Worm (Caenorhabditis elegans) whole organism, mixed stage, embryonic: ENCODE data around the gene mdt-17.

Source experiments
- M03D4.4 ChIP-seq: sonication (generic microtip); optimal IDR thresholded peaks from 2 replicates; lab custom pipeline; 2017; ENCODE audit warnings: mild to moderate bottlenecking, missing genetic modification characterization, missing compliant biosample characterization
- blmp-1 ChIP-seq: fragments of 150-350 bp; optimal IDR thresholded peaks from 2 replicates; lab custom pipeline; 2014; ENCODE audit warnings: missing biosample characterization, missing genetic modification characterization
- ceh-39 ChIP-seq: fragments of 150-350 bp; optimal IDR thresholded peaks from 2 replicates; lab custom pipeline; 2014; ENCODE audit warnings: missing biosample characterization, missing genetic modification characterization
- ceh-43 ChIP-seq: fragments of 200-800 bp; sonication (Bioruptor generic); optimal IDR thresholded peaks from 2 replicates; lab custom pipeline; 2018; ENCODE audit warnings: mild to moderate bottlenecking, missing genetic modification characterization, moderate library complexity, missing compliant biosample characterization
- ceh-83 ChIP-seq: fragments of 200-800 bp; sonication (Bioruptor generic); optimal IDR thresholded peaks from 2 replicates; lab custom pipeline; 2018; ENCODE audit warnings: mild to moderate bottlenecking, missing genetic modification characterization, missing compliant biosample characterization
- ces-1 ChIP-seq: fragments of 150-350 bp; optimal IDR thresholded peaks from 2 replicates; lab custom pipeline; 2014; ENCODE audit warnings: missing biosample characterization, missing genetic modification reagents, missing genetic modification characterization
- cnd-1 ChIP-seq: fragments of 200-800 bp; sonication (Bioruptor generic); optimal IDR thresholded peaks from 2 replicates; lab custom pipeline; 2018; ENCODE audit warnings: mild to moderate bottlenecking, missing genetic modification characterization, missing compliant biosample characterization
- drap-1 ChIP-seq: fragments of 200-800 bp; sonication (Bioruptor generic); optimal IDR thresholded peaks from 3 replicates; lab custom pipeline; 2018; ENCODE audit warnings: mild to moderate bottlenecking, missing genetic modification characterization, missing compliant biosample characterization
- elt-1 ChIP-seq: sonication (generic microtip); optimal IDR thresholded peaks from 2 replicates; lab custom pipeline; 2017; ENCODE audit warnings: missing genetic modification characterization, mild to moderate bottlenecking, missing compliant biosample characterization, antibody characterized with exemption, moderate library complexity, borderline replicate concordance; ENCODE audit not compliant: insufficient read depth
- elt-3 ChIP-seq: fragments of 150-350 bp; optimal IDR thresholded peaks from 2 replicates; lab custom pipeline; 2014; ENCODE audit warnings: missing biosample characterization, missing genetic modification characterization
- flh-1 ChIP-seq: fragments of 200-800 bp; sonication (Bioruptor generic); optimal IDR thresholded peaks from 2 replicates; lab custom pipeline; 2018; ENCODE audit warnings: mild to moderate bottlenecking, missing genetic modification characterization, moderate library complexity, missing compliant biosample characterization
- ham-2 ChIP-seq: fragments of 200-800 bp; sonication (Bioruptor generic); optimal IDR thresholded peaks from 2 replicates; lab custom pipeline; 2018; ENCODE audit warnings: mild to moderate bottlenecking, missing genetic modification characterization, missing compliant biosample characterization
- hlh-1 ChIP-seq: fragments of 150-350 bp; optimal IDR thresholded peaks from 2 replicates; lab custom pipeline; 2014; ENCODE audit warnings: missing biosample characterization, missing genetic modification reagents, missing genetic modification characterization
- lin-13 ChIP-seq: fragments of 150-350 bp; optimal IDR thresholded peaks from 2 replicates; lab custom pipeline; 2014; ENCODE audit warnings: missing biosample characterization, missing genetic modification characterization
- lin-32 ChIP-seq: fragments of 200-800 bp; sonication (Bioruptor generic); optimal IDR thresholded peaks from 2 replicates; lab custom pipeline; 2018; ENCODE audit warnings: mild to moderate bottlenecking, missing genetic modification characterization, missing compliant biosample characterization
- mab-5 ChIP-seq: fragments of 150-350 bp; optimal IDR thresholded peaks from 2 replicates; lab custom pipeline; 2014; ENCODE audit warnings: missing biosample characterization, missing genetic modification characterization
- mep-1 ChIP-seq: fragments of 150-350 bp; optimal IDR thresholded peaks from 2 replicates; lab custom pipeline; 2017; ENCODE audit warnings: missing biosample characterization, missing genetic modification reagents, missing genetic modification characterization, inconsistent platforms
- mls-2 ChIP-seq: sonication (generic microtip); optimal IDR thresholded peaks from 2 replicates; lab custom pipeline; 2016; ENCODE audit warnings: mild to moderate bottlenecking, missing genetic modification characterization, moderate library complexity, missing compliant biosample characterization
- nhr-12 ChIP-seq: fragments of 150-350 bp; optimal IDR thresholded peaks from 2 replicates; lab custom pipeline; 2014; ENCODE audit warnings: missing biosample characterization, missing genetic modification characterization
- nhr-2 ChIP-seq: fragments of 150-350 bp; optimal IDR thresholded peaks from 2 replicates; lab custom pipeline; 2014; ENCODE audit warnings: missing biosample characterization, missing genetic modification characterization
- nhr-237 ChIP-seq: fragments of 150-350 bp; optimal IDR thresholded peaks from 2 replicates; lab custom pipeline; 2014; ENCODE audit warnings: missing biosample characterization, missing genetic modification characterization
- nhr-28 ChIP-seq: fragments of 150-350 bp; optimal IDR thresholded peaks from 2 replicates; lab custom pipeline; 2014; ENCODE audit warnings: missing biosample characterization, missing genetic modification characterization
- nhr-76 ChIP-seq: sonication (generic microtip); optimal IDR thresholded peaks from 2 replicates; lab custom pipeline; 2017; ENCODE audit warnings: missing biosample characterization, missing genetic modification characterization
- pha-4 ChIP-seq: fragments of 150-350 bp; optimal IDR thresholded peaks from 2 replicates; lab custom pipeline; 2018; ENCODE audit warnings: missing biosample characterization, missing genetic modification reagents, missing genetic modification characterization
- sem-2 ChIP-seq: fragments of 200-800 bp; sonication (Bioruptor generic); optimal IDR thresholded peaks from 2 replicates; lab custom pipeline; 2018; ENCODE audit warnings: mild to moderate bottlenecking, missing genetic modification characterization, missing compliant biosample characterization
- snpc-4 ChIP-seq: fragments of 150-350 bp; optimal IDR thresholded peaks from 2 replicates; lab custom pipeline; 2014; ENCODE audit warnings: missing biosample characterization, missing genetic modification characterization
- sptf-1 ChIP-seq: sonication (generic microtip); optimal IDR thresholded peaks from 2 replicates; lab custom pipeline; 2017; ENCODE audit warnings: mild to moderate bottlenecking, missing genetic modification characterization, moderate library complexity, missing compliant biosample characterization
- tbx-8 ChIP-seq: fragments of 200-800 bp; sonication (Bioruptor generic); optimal IDR thresholded peaks from 2 replicates; lab custom pipeline; 2018; ENCODE audit warnings: mild to moderate bottlenecking, missing genetic modification characterization, moderate library complexity, missing compliant biosample characterization
- unc-120 ChIP-seq: sonication (generic microtip); optimal IDR thresholded peaks from 2 replicates; lab custom pipeline; 2017; ENCODE audit warnings: missing genetic modification characterization, missing compliant biosample characterization; ENCODE audit not compliant: poor library complexity, severe bottlenecking
- unc-62 ChIP-seq: fragments of 150-350 bp; optimal IDR thresholded peaks from 2 replicates; lab custom pipeline; 2014; ENCODE audit warnings: missing biosample characterization, missing genetic modification reagents, missing genetic modification characterization
- zip-8 ChIP-seq: fragments of 150-350 bp; optimal IDR thresholded peaks from 2 replicates; lab custom pipeline; 2014; ENCODE audit warnings: missing biosample characterization, missing genetic modification characterization
- ztf-11 ChIP-seq: fragments of 150-350 bp; optimal IDR thresholded peaks from 2 replicates; lab custom pipeline; 2014; ENCODE audit warnings: missing biosample characterization, missing genetic modification characterization

The mdt-17 gene

DNA sequence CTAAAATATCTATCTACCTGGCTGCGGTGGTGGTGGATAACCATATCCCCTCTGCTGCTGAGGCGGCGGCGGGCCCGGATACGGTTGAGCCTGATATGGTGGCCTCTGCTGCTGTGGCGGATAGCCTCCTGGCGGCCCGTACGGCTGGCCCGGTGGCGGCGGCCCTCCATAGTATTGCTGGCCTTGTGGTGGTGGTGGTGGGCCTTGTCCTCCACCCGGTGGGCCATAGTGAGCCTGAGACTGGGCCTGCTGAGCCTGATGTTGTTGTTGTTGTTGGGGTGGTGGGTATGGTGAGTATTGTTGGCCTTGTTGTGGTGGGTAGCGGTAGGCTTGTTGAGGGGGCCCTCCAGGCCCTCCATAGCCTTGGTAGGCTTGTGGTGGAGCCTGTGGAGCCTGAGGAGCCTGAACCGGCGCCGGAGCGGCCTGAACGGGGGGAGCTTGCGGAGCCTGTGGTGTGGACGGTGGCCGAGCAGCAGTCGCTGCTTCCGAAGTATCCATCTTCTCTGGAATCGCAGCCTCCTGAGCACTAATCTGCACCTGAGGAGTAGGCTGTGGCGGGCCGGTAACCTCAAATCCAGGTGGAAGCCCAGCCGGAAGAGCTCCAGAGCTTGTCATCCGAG lies 25.7 kb downstream of the mdt-17 start:
- TF ChIP-seq cnd-1 = peak; percentile 31
- TF ChIP-seq unc-62 = no peak
- TF ChIP-seq ceh-83 = peak; percentile 40
- no peak for TF ChIP-seq nhr-28 (tag; lab: Kevin White, UChicago)
- no peak for TF ChIP-seq unc-120
- TF ChIP-seq lin-32 (GFP tag; lab: Kevin White, UChicago) = no peak
- TF ChIP-seq snpc-4 (tag; lab: Kevin White, UChicago) = no peak
- TF ChIP-seq hlh-1 (tag; lab: Kevin White, UChicago) = no peak
- TF ChIP-seq nhr-12 = no peak
- TF ChIP-seq sptf-1 (tag; lab: Kevin White, UChicago) = peak; percentile 31
- no peak for TF ChIP-seq tbx-8
- TF ChIP-seq M03D4.4 = no peak
- TF ChIP-seq mep-1 (tag; lab: Kevin White, UChicago) = no peak
- no peak for TF ChIP-seq pha-4
- TF ChIP-seq flh-1 = peak; percentile 12
- peak; percentile 2 for TF ChIP-seq drap-1 (GFP tag; lab: Kevin White, UChicago)
- TF ChIP-seq elt-3 (tag; lab: Kevin White, UChicago) = no peak

DNA sequence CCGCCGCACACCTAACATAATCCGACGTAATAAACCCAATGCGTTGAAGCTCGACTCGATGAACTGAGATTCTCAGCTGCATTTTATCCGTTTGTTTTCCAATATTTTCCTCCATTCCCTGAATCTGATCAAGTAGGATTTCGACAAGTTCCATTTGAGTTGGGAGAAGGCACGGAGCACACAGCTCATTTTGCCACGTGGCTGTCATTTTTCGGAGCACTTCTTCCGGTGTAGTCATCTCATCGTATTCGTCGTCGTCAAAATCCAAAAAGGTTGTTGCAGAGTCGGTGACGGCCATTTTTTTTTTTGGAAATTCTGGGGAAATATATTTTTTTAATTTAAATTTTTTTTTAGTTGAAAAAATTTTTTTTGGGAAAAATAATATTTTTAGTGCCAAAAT lies 29.6 kb downstream of the mdt-17 start, which contains the start of gene sld-5:
Gene sld-5 (minus strand): TSS at position 317 of the 400 bp plus-strand sequence.
- TF ChIP-seq drap-1 (GFP tag; lab: Kevin White, UChicago) (no peak), elt-3 (tag; lab: Kevin White, UChicago) (no peak), ceh-83 (no peak), nhr-76 (tag; lab: Kevin White, UChicago) (no peak), elt-1 (tag; lab: Kevin White, UChicago) (no peak), mep-1 (tag; lab: Kevin White, UChicago) (no peak), ham-2 (GFP tag; lab: Kevin White, UChicago) (no peak), ceh-43 (no peak), ces-1 (no peak), unc-120 (no peak), nhr-2 (tag; lab: Kevin White, UChicago) (no peak), tbx-8 (no peak), lin-13 (tag; lab: Kevin White, UChicago) (no peak), cnd-1 (no peak), mls-2 (no peak), nhr-28 (tag; lab: Kevin White, UChicago) (no peak)

DNA sequence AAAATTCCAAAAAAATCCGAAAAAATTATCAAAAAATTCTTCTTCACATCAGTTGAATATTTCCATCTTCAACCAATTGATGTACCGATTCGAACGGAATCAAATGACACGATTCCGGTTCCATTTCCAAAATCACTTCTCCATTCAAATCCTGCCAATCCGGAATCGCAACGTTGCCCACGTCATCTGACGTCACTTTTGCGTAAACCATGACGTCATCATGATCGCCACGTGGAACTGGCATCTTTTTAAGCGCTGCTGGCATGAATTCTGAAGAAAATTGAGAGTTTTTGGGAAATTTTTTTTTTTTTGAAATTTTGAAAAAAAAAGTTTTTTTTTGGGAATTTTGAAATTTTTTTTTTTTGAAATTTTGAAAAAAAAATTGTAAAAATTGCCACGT lies 31.8 kb downstream of the mdt-17 start:
- TF ChIP-seq nhr-2 (tag; lab: Kevin White, UChicago) = no peak
- no peak for TF ChIP-seq hlh-1 (tag; lab: Kevin White, UChicago)
- TF ChIP-seq nhr-237 (tag; lab: Kevin White, UChicago) = no peak
- TF ChIP-seq zip-8 (tag; lab: Kevin White, UChicago) = peak; percentile 95
- no peak for TF ChIP-seq ham-2 (GFP tag; lab: Kevin White, UChicago)
- TF ChIP-seq ceh-83 = no peak
- TF ChIP-seq blmp-1 (tag; lab: Kevin White, UChicago) = no peak

DNA sequence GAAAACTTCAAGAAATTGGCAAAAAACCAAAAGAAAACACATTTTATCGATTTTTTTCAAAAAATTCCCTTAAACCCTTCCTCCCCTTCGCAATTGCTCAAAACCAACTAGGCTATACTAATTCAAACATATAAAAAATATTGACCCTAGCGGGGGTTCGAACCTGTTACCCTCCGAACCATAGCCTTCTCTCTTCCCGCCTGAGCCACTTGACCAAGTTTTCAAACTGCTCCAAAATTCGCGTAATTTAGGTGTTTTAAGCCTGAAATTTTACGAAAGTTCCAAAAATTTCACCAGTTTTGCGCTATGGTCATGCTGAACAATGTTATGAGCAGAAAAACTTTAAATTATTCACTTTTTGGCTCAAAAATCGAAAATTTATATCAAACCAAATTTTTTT lies 32.6 kb downstream of the mdt-17 start:
- peak; percentile 30 for TF ChIP-seq M03D4.4
- no peak for TF ChIP-seq nhr-237 (tag; lab: Kevin White, UChicago)
- TF ChIP-seq lin-13 (tag; lab: Kevin White, UChicago) = no peak
- no peak for TF ChIP-seq drap-1 (GFP tag; lab: Kevin White, UChicago)

DNA sequence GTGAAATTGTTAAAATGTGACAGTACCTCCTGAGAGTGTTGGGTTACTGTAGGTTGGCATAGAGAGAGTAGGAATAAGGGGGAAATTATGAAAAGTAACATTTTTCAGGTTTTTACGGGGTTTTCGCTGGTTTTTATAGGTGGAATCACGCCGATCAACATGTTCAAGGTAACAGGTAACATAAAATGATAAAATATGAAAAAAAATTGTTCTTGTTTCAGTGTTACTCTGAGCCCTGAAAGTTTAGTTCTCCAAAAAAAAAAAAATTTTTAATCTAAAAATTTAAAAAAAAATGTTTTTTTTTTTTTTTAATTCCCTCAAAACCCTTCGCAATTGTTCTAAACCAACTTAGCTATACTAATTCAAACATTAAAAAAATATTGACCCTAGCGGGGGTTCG lies 33.3 kb downstream of the mdt-17 start, which contains the start of gene Y113G7B.15:
Gene Y113G7B.15 (minus strand): TSS at position 101 of the 400 bp plus-strand sequence.
- no peak for TF ChIP-seq nhr-28 (tag; lab: Kevin White, UChicago)
- TF ChIP-seq mab-5 = no peak
- TF ChIP-seq drap-1 (GFP tag; lab: Kevin White, UChicago) = no peak
- no peak for TF ChIP-seq ceh-39 (tag; lab: Kevin White, UChicago)
- TF ChIP-seq sem-2 (GFP tag; lab: Kevin White, UChicago) = no peak
- TF ChIP-seq ceh-83 = no peak
- TF ChIP-seq ztf-11 (tag; lab: Kevin White, UChicago) = no peak
- TF ChIP-seq unc-62 = no peak
- no peak for TF ChIP-seq elt-1 (tag; lab: Kevin White, UChicago)
- no peak for TF ChIP-seq nhr-2 (tag; lab: Kevin White, UChicago)
- no peak for TF ChIP-seq ces-1
- no peak for TF ChIP-seq M03D4.4
- no peak for TF ChIP-seq ham-2 (GFP tag; lab: Kevin White, UChicago)
- TF ChIP-seq lin-13 (tag; lab: Kevin White, UChicago) = no peak
- TF ChIP-seq pha-4 = no peak
- no peak for TF ChIP-seq nhr-12
- no peak for TF ChIP-seq ceh-43
- TF ChIP-seq, all 35 proteins: peak for 0
